Worm (Caenorhabditis elegans): Measurements from ENCODE around the gene slc-25A32.

The slc-25A32 gene

DNA sequence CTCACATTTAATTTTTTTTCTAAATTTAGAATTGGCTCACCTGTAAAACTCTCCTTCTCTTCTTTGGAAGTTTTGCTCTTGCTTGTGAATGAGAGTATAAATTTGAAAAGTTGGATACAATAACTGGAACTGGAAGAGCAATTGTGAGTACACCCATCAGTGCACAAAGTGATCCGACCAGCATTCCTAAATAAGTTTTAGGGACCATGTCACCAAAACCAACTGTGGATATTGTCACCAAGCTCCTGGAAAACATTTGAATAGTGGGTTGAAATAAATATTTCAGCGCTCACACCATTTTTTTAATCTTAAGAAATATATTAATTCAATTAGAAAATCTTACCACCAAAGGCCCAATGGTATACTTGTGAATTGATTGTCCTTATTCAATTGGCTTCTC, 32.2 kb downstream of the slc-25A32 start:
- TF ChIP-seq efl-1 (GFP tag; optimal IDR thresholded peaks at IDR 0.05) (no peak), mel-28 (tag; optimal IDR thresholded peaks at IDR 0.05; ENCODE audit: borderline replicate concordance) (no peak), F22D6.2 (tag; optimal IDR thresholded peaks at IDR 0.05) (no peak), hmg-20 (GFP tag; IDR thresholded peaks at IDR 0.05) (no peak), akir-1 (GFP tag; optimal IDR thresholded peaks at IDR 0.05) (no peak), ztf-22 (GFP tag; optimal IDR thresholded peaks at IDR 0.05) (no peak), F57C9.4 (tag; optimal IDR thresholded peaks at IDR 0.05) (no peak), die-1 (tag; optimal IDR thresholded peaks at IDR 0.05) (no peak), madf-6 (GFP tag; IDR thresholded peaks at IDR 0.05) (no peak), rcor-1 (GFP tag; IDR thresholded peaks at IDR 0.05) (no peak), nhr-179 (tag; optimal IDR thresholded peaks at IDR 0.05) (no peak), unc-62 (GFP tag; optimal IDR thresholded peaks at IDR 0.05) (no peak)

ce11 chrII:8311484-8311883, 35.4 kb downstream of the slc-25A32 start:
- TF ChIP-seq lin-35 (GFP tag; optimal IDR thresholded peaks at IDR 0.05) (no peak), Y53F4B.3 (GFP tag; IDR thresholded peaks at IDR 0.05) (no peak), bed-2 (GFP tag; IDR thresholded peaks at IDR 0.05) (no peak), cebp-1 (GFP tag; IDR thresholded peaks at IDR 0.05) (no peak), cebp-1 (tag; optimal IDR thresholded peaks at IDR 0.05) (no peak), nfya-1 (tag; optimal IDR thresholded peaks at IDR 0.05; ENCODE audit: borderline replicate concordance, insufficient read depth) (no peak), nfya-2 (GFP tag; IDR thresholded peaks at IDR 0.05) (no peak), B0261.1 (tag; optimal IDR thresholded peaks at IDR 0.05) (no peak), ceh-100 (GFP tag; IDR thresholded peaks at IDR 0.05) (no peak), unc-62 (GFP tag; optimal IDR thresholded peaks at IDR 0.05) (no peak), Y79H2A.3 (GFP tag; conservative IDR thresholded peaks at IDR 0.05) (no peak), pha-4 (tag; optimal IDR thresholded peaks at IDR 0.05) (no peak), let-526 (GFP tag; IDR thresholded peaks at IDR 0.05) (no peak), attf-3 (GFP tag; conservative IDR thresholded peaks at IDR 0.05) (no peak), lag-1 (GFP tag; IDR thresholded peaks at IDR 0.05) (no peak), pbrm-1 (GFP tag; IDR thresholded peaks at IDR 0.05) (no peak), sea-2 (GFP tag; IDR thresholded peaks at IDR 0.05) (no peak), T07F8.4 (tag; optimal IDR thresholded peaks at IDR 0.05) (no peak), unc-130 (GFP tag; optimal IDR thresholded peaks at IDR 0.05) (no peak), Y53G8AR.9 (GFP tag; conservative IDR thresholded peaks at IDR 0.05) (no peak), F49E8.2 (tag; optimal IDR thresholded peaks at IDR 0.05; ENCODE audit: insufficient read depth) (no peak)

DNA sequence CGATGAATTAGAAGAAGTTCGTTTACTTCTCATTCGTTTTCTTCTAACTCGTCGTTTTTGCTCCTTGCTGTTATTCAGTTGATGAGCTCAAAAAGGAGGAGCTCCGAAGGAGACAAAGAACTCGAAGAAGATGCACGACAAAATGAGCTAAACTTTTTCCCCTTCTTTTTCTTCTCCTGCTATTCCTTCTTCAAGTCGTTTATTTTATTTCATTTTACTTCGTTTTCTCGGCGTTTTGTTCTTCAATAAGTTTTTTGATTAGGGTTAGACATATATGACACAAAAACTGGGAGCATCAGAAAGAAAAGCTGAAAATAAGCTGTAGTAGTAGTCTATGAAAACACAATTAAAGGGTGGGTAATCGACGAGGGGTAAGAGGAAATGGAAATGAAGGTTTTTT, 35.9 kb downstream of the slc-25A32 start:
- no peak for TF ChIP-seq ccch-3 (GFP tag; optimal IDR thresholded peaks at IDR 0.05)
- no peak for TF ChIP-seq rpc-1 (optimal IDR thresholded peaks at IDR 0.05)
- no peak for TF ChIP-seq rpc-1 (tag; optimal IDR thresholded peaks at IDR 0.05)
- no peak for TF ChIP-seq chd-7 (tag; optimal IDR thresholded peaks at IDR 0.05)
- TF ChIP-seq rec-8 (tag; optimal IDR thresholded peaks at IDR 0.05): no peak
- TF ChIP-seq sptf-2 (GFP tag; optimal IDR thresholded peaks at IDR 0.05): no peak
- TF ChIP-seq nfyb-1 (GFP tag; IDR thresholded peaks at IDR 0.05): no peak
- TF ChIP-seq lin-40 (tag; optimal IDR thresholded peaks at IDR 0.05): no peak
- no peak for TF ChIP-seq F52B5.7 (tag; optimal IDR thresholded peaks at IDR 0.05)
- no peak for TF ChIP-seq lsy-27 (tag; optimal IDR thresholded peaks at IDR 0.05; ENCODE audit: borderline replicate concordance, insufficient read depth)
- TF ChIP-seq mes-4 (tag; optimal IDR thresholded peaks at IDR 0.05): no peak
- no peak for TF ChIP-seq attf-6 (GFP tag; IDR thresholded peaks at IDR 0.05)
- no peak for TF ChIP-seq ets-4 (GFP tag; optimal IDR thresholded peaks at IDR 0.05)
- no peak for TF ChIP-seq egl-18 (GFP tag; IDR thresholded peaks at IDR 0.05)
- no peak for TF ChIP-seq efl-1 (GFP tag; optimal IDR thresholded peaks at IDR 0.05)
- no peak for TF ChIP-seq ztf-3 (GFP tag; optimal IDR thresholded peaks at IDR 0.05)
- TF ChIP-seq ztf-6 (GFP tag; IDR thresholded peaks at IDR 0.05): no peak

Measured in whole organism, young adult.